Worm (Caenorhabditis elegans) whole organism, L4/young adult: ENCODE results near the gene C56G2.22.
A peak's percentile ranks its signal among the peaks of the same experiment; 100 is the strongest.

ENCODE experiments used
- W03F9.2 ChIP-seq: fragments of 150-350 bp; optimal IDR thresholded peaks from 2 replicates; lab custom pipeline; 2014; ENCODE audit warnings: missing biosample characterization, missing genetic modification characterization
- him-1 ChIP-seq: sonication (generic microtip); optimal IDR thresholded peaks from 2 replicates; lab custom pipeline; 2016; ENCODE audit warnings: missing genotype, missing genetic modification reagents, missing genetic modification characterization, missing compliant biosample characterization

DNA sequence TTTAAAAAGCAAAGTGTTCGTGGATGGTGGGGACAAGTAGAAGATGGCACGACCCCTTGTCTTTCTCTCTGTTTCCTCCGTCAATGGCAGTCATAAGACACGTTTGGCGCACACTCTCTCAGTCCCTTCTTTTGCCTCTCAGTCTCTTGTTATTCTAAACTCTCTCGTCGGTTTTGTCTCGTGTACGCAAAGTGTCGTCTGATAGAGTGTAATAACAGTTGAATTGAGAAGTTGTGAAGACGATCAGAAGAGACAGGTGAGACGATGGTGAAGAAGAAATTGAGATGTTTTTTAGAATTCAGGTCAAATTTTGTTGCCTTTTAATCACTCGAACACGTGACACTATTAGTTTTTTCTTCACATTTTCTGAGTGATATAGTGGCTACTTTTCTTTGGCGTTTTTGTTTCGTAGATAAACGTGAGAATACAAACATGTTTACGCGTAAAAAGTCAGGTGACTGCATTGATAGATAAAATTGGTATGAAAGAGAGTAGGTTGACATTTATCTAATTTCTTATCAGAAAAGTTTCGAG lies 43.1 kb upstream of the C56G2.22 start, which contains the start of gene F47D12.9:
- TF ChIP-seq W03F9.2 (no peak), him-1 (tag; lab: Kevin White, UChicago) (peak; percentile 45)
